Worm (Caenorhabditis elegans) whole organism, young adult: ENCODE data around the gene C36C5.14.

Source experiments
- B0019.2 ChIP-seq: fragments of 200-800 bp; sonication (Bioruptor generic); conservative IDR thresholded peaks from 2 replicates; pipeline ENCODE4 v1.3.6; 2022; ENCODE audit warnings: missing genetic modification reagents, missing genetic modification characterization, missing compliant biosample characterization
- B0261.1 ChIP-seq: sonication (generic microtip); optimal IDR thresholded peaks from 2 replicates; lab custom pipeline; 2016; ENCODE audit warnings: mild to moderate bottlenecking, missing genetic modification characterization, moderate library complexity, missing compliant biosample characterization
- F33H1.4 ChIP-seq: fragments of 200-800 bp; sonication (Bioruptor generic); IDR thresholded peaks from 2 replicates; pipeline ENCODE4 v1.3.6; 2022; ENCODE audit warnings: missing genetic modification reagents, missing genetic modification characterization, missing compliant biosample characterization
- F37B4.10 ChIP-seq: fragments of 200-800 bp; sonication (Bioruptor generic); IDR thresholded peaks from 2 replicates; pipeline ENCODE4 v1.3.6; 2022; ENCODE audit warnings: missing genetic modification characterization, missing compliant biosample characterization
- F57C9.4 ChIP-seq: sonication (generic microtip); optimal IDR thresholded peaks from 2 replicates; lab custom pipeline; 2017; ENCODE audit warnings: mild to moderate bottlenecking, missing genetic modification characterization, missing compliant biosample characterization
- K11D2.4 ChIP-seq: fragments of 200-800 bp; sonication (Bioruptor generic); IDR thresholded peaks from 2 replicates; pipeline ENCODE4 v1.3.6; 2022; ENCODE audit warnings: missing genetic modification reagents, missing genetic modification characterization, missing compliant biosample characterization
- Y53F4B.3 ChIP-seq: fragments of 200-800 bp; sonication (Bioruptor generic); IDR thresholded peaks from 2 replicates; pipeline ENCODE4 v1.3.6; 2022; ENCODE audit warnings: missing genetic modification reagents, missing genetic modification characterization, missing compliant biosample characterization
- Y56A3A.18 ChIP-seq: fragments of 200-800 bp; sonication (Bioruptor generic); IDR thresholded peaks from 2 replicates; pipeline ENCODE4 v1.3.6; 2022; ENCODE audit warnings: missing genetic modification reagents, missing genetic modification characterization, missing compliant biosample characterization
- Y79H2A.3 ChIP-seq: fragments of 200-800 bp; sonication (Bioruptor generic); conservative IDR thresholded peaks from 2 replicates; pipeline ENCODE4 v1.3.6; 2022; ENCODE audit warnings: missing genetic modification reagents, missing genetic modification characterization, missing compliant biosample characterization
- ama-1 ChIP-seq, 3 experiments: fragments of 150-350 bp in 1 of 3; sonication (generic microtip) in 2 of 3; optimal IDR thresholded peaks; 2 replicates each; lab custom pipeline; 2014 to 2018; ENCODE audit warnings: missing biosample characterization in 2 of 3, missing genetic modification characterization in 2 of 3, missing genetic modification reagents in 2 of 3
- cebp-1 ChIP-seq, 2 experiments: fragments of 200-800 bp in 1 of 2; sonication (Bioruptor generic) in 1 of 2; sonication (generic microtip) in 1 of 2; IDR thresholded peaks in 1 of 2; optimal IDR thresholded peaks in 1 of 2; 2 replicates each; pipeline versions ENCODE4 v1.3.6 to Lab custom; 2017 to 2022; ENCODE audit warnings: missing compliant biosample characterization in 2 of 2, missing genetic modification characterization in 2 of 2, mild to moderate bottlenecking in 1 of 2, missing genetic modification reagents in 1 of 2, moderate library complexity in 1 of 2
- ceh-27 ChIP-seq: fragments of 200-800 bp; sonication (Bioruptor generic); optimal IDR thresholded peaks from 2 replicates; lab custom pipeline; 2018; ENCODE audit warnings: mild to moderate bottlenecking, missing genetic modification characterization, moderate library complexity, missing compliant biosample characterization
- ceh-40 ChIP-seq: fragments of 200-800 bp; sonication (Bioruptor generic); IDR thresholded peaks from 2 replicates; pipeline ENCODE4 v1.3.6; 2022; ENCODE audit warnings: missing genetic modification characterization, missing compliant biosample characterization
- chd-7 ChIP-seq: sonication (generic microtip); optimal IDR thresholded peaks from 2 replicates; lab custom pipeline; 2016; ENCODE audit warnings: mild to moderate bottlenecking, missing genetic modification characterization, moderate library complexity, missing compliant biosample characterization
- dpff-1 ChIP-seq: sonication (generic microtip); optimal IDR thresholded peaks from 2 replicates; lab custom pipeline; 2017; ENCODE audit warnings: mild to moderate bottlenecking, missing genetic modification characterization, missing compliant biosample characterization
- dpl-1 ChIP-seq: fragments of 150-350 bp; optimal IDR thresholded peaks from 2 replicates; lab custom pipeline; 2014; ENCODE audit warnings: missing biosample characterization, missing genetic modification reagents, missing genetic modification characterization
- egl-18 ChIP-seq: fragments of 200-800 bp; sonication (Bioruptor generic); IDR thresholded peaks from 2 replicates; pipeline ENCODE4 v1.3.6; 2022; ENCODE audit warnings: missing genetic modification reagents, missing genetic modification characterization, missing compliant biosample characterization
- egrh-3 ChIP-seq: fragments of 200-800 bp; sonication (Bioruptor generic); IDR thresholded peaks from 2 replicates; pipeline ENCODE4 v1.3.6; 2022; ENCODE audit warnings: missing genetic modification reagents, missing genetic modification characterization, missing compliant biosample characterization
- ets-4 ChIP-seq: fragments of 200-800 bp; sonication (Bioruptor generic); optimal IDR thresholded peaks from 2 replicates; lab custom pipeline; 2018; ENCODE audit warnings: mild to moderate bottlenecking, missing genetic modification characterization, missing compliant biosample characterization
- him-1 ChIP-seq: sonication (generic microtip); optimal IDR thresholded peaks from 2 replicates; lab custom pipeline; 2016; ENCODE audit warnings: missing genotype, missing genetic modification reagents, missing genetic modification characterization, missing compliant biosample characterization
- let-526 ChIP-seq: fragments of 200-800 bp; sonication (Bioruptor generic); IDR thresholded peaks from 2 replicates; pipeline ENCODE4 v1.3.6; 2022; ENCODE audit warnings: missing genetic modification reagents, missing genetic modification characterization, missing compliant biosample characterization
- let-607 ChIP-seq, 2 experiments: fragments of 200-800 bp in 1 of 2; sonication (Bioruptor generic) in 1 of 2; sonication (generic microtip) in 1 of 2; optimal IDR thresholded peaks; 2 replicates each; lab custom pipeline; 2016 to 2018; ENCODE audit warnings: mild to moderate bottlenecking in 2 of 2, missing compliant biosample characterization in 2 of 2, missing genetic modification characterization in 2 of 2, moderate library complexity in 2 of 2, missing genotype in 1 of 2
- lin-54 ChIP-seq: fragments of 200-800 bp; sonication (Bioruptor generic); optimal IDR thresholded peaks from 2 replicates; lab custom pipeline; 2018; ENCODE audit warnings: mild to moderate bottlenecking, missing genetic modification characterization, missing compliant biosample characterization
- lsy-27 ChIP-seq: sonication (generic microtip); optimal IDR thresholded peaks from 2 replicates; lab custom pipeline; 2017; ENCODE audit warnings: missing genetic modification characterization, mild to moderate bottlenecking, missing compliant biosample characterization, antibody characterized with exemption, missing genotype, borderline replicate concordance; ENCODE audit not compliant: insufficient read depth
- madf-3 ChIP-seq: fragments of 200-800 bp; sonication (Bioruptor generic); IDR thresholded peaks from 2 replicates; pipeline ENCODE4 v1.3.6; 2022; ENCODE audit warnings: missing genetic modification reagents, missing genetic modification characterization, missing compliant biosample characterization
- nfya-1 ChIP-seq: sonication (generic microtip); optimal IDR thresholded peaks from 2 replicates; lab custom pipeline; 2017; ENCODE audit warnings: antibody characterized with exemption, missing compliant biosample characterization, missing genetic modification characterization, borderline replicate concordance; ENCODE audit not compliant: insufficient read depth
- nfya-2 ChIP-seq: fragments of 200-800 bp; sonication (Bioruptor generic); IDR thresholded peaks from 2 replicates; pipeline ENCODE4 v1.3.6; 2022; ENCODE audit warnings: missing genetic modification reagents, missing genetic modification characterization, missing compliant biosample characterization
- nfyb-1 ChIP-seq: fragments of 200-800 bp; sonication (Bioruptor generic); IDR thresholded peaks from 2 replicates; pipeline ENCODE4 v1.3.6; 2022; ENCODE audit warnings: missing genetic modification reagents, missing genetic modification characterization, missing compliant biosample characterization
- nhr-90 ChIP-seq: sonication (generic microtip); optimal IDR thresholded peaks from 2 replicates; lab custom pipeline; 2016; ENCODE audit warnings: missing genotype, mild to moderate bottlenecking, missing genetic modification characterization, missing compliant biosample characterization
- pbrm-1 ChIP-seq: fragments of 200-800 bp; sonication (Bioruptor generic); IDR thresholded peaks from 2 replicates; pipeline ENCODE4 v1.3.6; 2022; ENCODE audit warnings: missing genetic modification reagents, missing genetic modification characterization, missing compliant biosample characterization
- pha-4 ChIP-seq: fragments of 150-350 bp; sonication (generic microtip); optimal IDR thresholded peaks from 2 replicates; lab custom pipeline; 2014; ENCODE audit warnings: missing biosample characterization, missing genetic modification reagents, missing genetic modification characterization
- sdz-38 ChIP-seq: sonication (generic microtip); optimal IDR thresholded peaks from 2 replicates; lab custom pipeline; 2016; ENCODE audit warnings: missing genotype, missing genetic modification characterization, missing compliant biosample characterization
- sea-2 ChIP-seq: fragments of 200-800 bp; sonication (Bioruptor generic); IDR thresholded peaks from 2 replicates; pipeline ENCODE4 v1.3.6; 2022; ENCODE audit warnings: missing genetic modification characterization, missing compliant biosample characterization
- snpc-1.3 ChIP-seq: sonication (generic microtip); optimal IDR thresholded peaks from 2 replicates; lab custom pipeline; 2017; ENCODE audit warnings: missing genetic modification characterization, mild to moderate bottlenecking, missing compliant biosample characterization, antibody characterized with exemption, moderate library complexity, missing genotype, missing genetic modification reagents; ENCODE audit not compliant: insufficient read depth
- tbp1 ChIP-seq: fragments of 200-800 bp; sonication (Bioruptor generic); optimal IDR thresholded peaks from 2 replicates; lab custom pipeline; 2018; ENCODE audit warnings: mild to moderate bottlenecking, missing genetic modification characterization, missing compliant biosample characterization
- tlf-1 ChIP-seq: fragments of 200-800 bp; sonication (Bioruptor generic); optimal IDR thresholded peaks from 2 replicates; lab custom pipeline; 2018; ENCODE audit warnings: mild to moderate bottlenecking, missing genetic modification characterization, missing compliant biosample characterization
- unc-130 ChIP-seq: sonication (generic microtip); optimal IDR thresholded peaks from 2 replicates; lab custom pipeline; 2016; ENCODE audit warnings: missing genetic modification reagents, missing genetic modification characterization, missing compliant biosample characterization
- zfh-2 ChIP-seq: fragments of 200-800 bp; sonication (Bioruptor generic); conservative IDR thresholded peaks from 2 replicates; pipeline ENCODE4 v1.3.6; 2022; ENCODE audit warnings: missing genetic modification reagents, missing genetic modification characterization, missing compliant biosample characterization
- ztf-25 ChIP-seq: fragments of 200-800 bp; sonication (Bioruptor generic); IDR thresholded peaks from 2 replicates; pipeline ENCODE4 v1.3.6; 2022; ENCODE audit warnings: missing genetic modification reagents, missing genetic modification characterization, missing compliant biosample characterization
- ztf-6 ChIP-seq: fragments of 200-800 bp; sonication (Bioruptor generic); IDR thresholded peaks from 2 replicates; pipeline ENCODE4 v1.3.6; 2022; ENCODE audit warnings: missing genetic modification reagents, missing genetic modification characterization, missing compliant biosample characterization

Gene C36C5.14

ce11 chrV:3145241-3145640 is 20.1 kb downstream of the C36C5.14 start:
- TF ChIP-seq sdz-38 (no peak), ztf-25 (GFP tag; lab: Robert Waterston, UW) (no peak), pbrm-1 (no peak), nfya-1 (tag; lab: Kevin White, UChicago) (no peak), egrh-3 (GFP tag; lab: Robert Waterston, UW) (peak; percentile 81; the same call in 1 of the 2 replicates), F33H1.4 (no peak), zfh-2 (GFP tag; lab: Robert Waterston, UW) (peak; percentile 87), B0261.1 (tag; lab: Kevin White, UChicago) (no peak)

ce11 chrV:3144494-3144893 is 20.8 kb downstream of the C36C5.14 start, which contains the start of gene srab-10:
Gene srab-10, minus strand, starts transcription at chrV:3144594.
- TF ChIP-seq egl-18: no peak
- TF ChIP-seq ets-4: no peak
- no peak for TF ChIP-seq zfh-2 (GFP tag; lab: Robert Waterston, UW)
- TF ChIP-seq egrh-3 (GFP tag; lab: Robert Waterston, UW): no peak
- TF ChIP-seq nfya-2: no peak
- TF ChIP-seq pbrm-1: no peak
- no peak for TF ChIP-seq sea-2 (GFP tag; lab: Robert Waterston, UW)
- no peak for TF ChIP-seq nhr-90
- TF ChIP-seq unc-130 (GFP tag; lab: Kevin White, UChicago): no peak
- TF ChIP-seq tbp1 (GFP tag; lab: Kevin White, UChicago): no peak
- no peak for TF ChIP-seq lin-54 (GFP tag; lab: Kevin White, UChicago)
- TF ChIP-seq Y53F4B.3 (GFP tag; lab: Robert Waterston, UW): no peak
- no peak for TF ChIP-seq F57C9.4 (tag; lab: Kevin White, UChicago)
- no peak for TF ChIP-seq Y79H2A.3 (GFP tag; lab: Robert Waterston, UW)
- TF ChIP-seq let-526: no peak

ce11 chrV:3141190-3141589 is 24.1 kb downstream of the C36C5.14 start, which contains the start of gene srab-9:
Gene srab-9, minus strand, starts transcription at chrV:3141290.
- no peak for TF ChIP-seq tlf-1 (GFP tag; lab: Kevin White, UChicago)
- no peak for TF ChIP-seq let-607 (tag; optimal IDR thresholded peaks at IDR 0.05; lab: Kevin White, UChicago)
- no peak for TF ChIP-seq dpl-1 (GFP tag; lab: Kevin White, UChicago)
- TF ChIP-seq lsy-27: no peak
- TF ChIP-seq B0019.2: no peak
- TF ChIP-seq nfyb-1 (GFP tag; lab: Robert Waterston, UW): no peak
- no peak for TF ChIP-seq ama-1 (optimal IDR thresholded peaks at IDR 0.05; lab: Kevin White, UChicago)
- no peak for TF ChIP-seq ama-1 (GFP tag; optimal IDR thresholded peaks at IDR 0.05; lab: Kevin White, UChicago)
- TF ChIP-seq sdz-38: no peak
- TF ChIP-seq F37B4.10: no peak
- TF ChIP-seq pha-4 (tag; lab: Kevin White, UChicago): no peak

ce11 chrV:3138488-3138887 is 26.9 kb downstream of the C36C5.14 start, which contains the start of the genes irld-3 and F02C9.1:
Gene irld-3, minus strand, starts transcription at chrV:3138588.
Gene F02C9.1, plus strand, starts transcription at chrV:3138703.
- TF ChIP-seq sdz-38 (no peak), ztf-6 (GFP tag; lab: Robert Waterston, UW) (no peak), cebp-1 (GFP tag; IDR thresholded peaks at IDR 0.05; lab: Robert Waterston, UW) (no peak), cebp-1 (tag; optimal IDR thresholded peaks at IDR 0.05; lab: Kevin White, UChicago) (no peak), Y56A3A.18 (GFP tag; lab: Robert Waterston, UW) (no peak), ceh-40 (no peak), nhr-90 (no peak), snpc-1.3 (tag; lab: Kevin White, UChicago) (no peak), ceh-27 (GFP tag; lab: Kevin White, UChicago) (no peak), madf-3 (GFP tag; lab: Robert Waterston, UW) (no peak), F37B4.10 (no peak), chd-7 (tag; lab: Kevin White, UChicago) (no peak), B0019.2 (no peak), K11D2.4 (GFP tag; lab: Robert Waterston, UW) (no peak), dpff-1 (no peak), him-1 (tag; lab: Kevin White, UChicago) (no peak)
